Worm (Caenorhabditis elegans) whole organism, L3 larva: ENCODE data around the gene acr-18.

Experiments
- ceh-16 ChIP-seq: sonication (generic microtip); optimal IDR thresholded peaks from 2 replicates; lab custom pipeline; 2017; ENCODE audit warnings: missing biosample characterization, missing genetic modification characterization
- ceh-9 ChIP-seq: sonication (generic microtip); optimal IDR thresholded peaks from 2 replicates; lab custom pipeline; 2018; ENCODE audit warnings: missing biosample characterization, missing genetic modification characterization
- egl-27 ChIP-seq: sonication (generic microtip); optimal IDR thresholded peaks from 4 replicates; lab custom pipeline; 2017; ENCODE audit warnings: missing biosample characterization, missing genetic modification reagents, missing genetic modification characterization
- elt-2 ChIP-seq: sonication (generic microtip); optimal IDR thresholded peaks from 2 replicates; lab custom pipeline; 2016; ENCODE audit warnings: missing genetic modification reagents, mild to moderate bottlenecking, missing genetic modification characterization, missing compliant biosample characterization
- lin-15B ChIP-seq: fragments of 150-350 bp; optimal IDR thresholded peaks from 2 replicates; lab custom pipeline; 2014; ENCODE audit warnings: missing biosample characterization, missing genetic modification characterization
- lin-39 ChIP-seq: fragments of 150-350 bp; optimal IDR thresholded peaks from 2 replicates; lab custom pipeline; 2018; ENCODE audit warnings: missing biosample characterization, missing genetic modification reagents, missing genetic modification characterization
- nhr-12 ChIP-seq: fragments of 150-350 bp; optimal IDR thresholded peaks from 2 replicates; lab custom pipeline; 2014; ENCODE audit warnings: missing biosample characterization, missing genetic modification characterization
- nhr-23 ChIP-seq: fragments of 150-350 bp; optimal IDR thresholded peaks from 2 replicates; lab custom pipeline; 2014; ENCODE audit warnings: missing biosample characterization, missing genetic modification reagents, missing genetic modification characterization
- nhr-25 ChIP-seq: sonication (generic microtip); optimal IDR thresholded peaks from 2 replicates; lab custom pipeline; 2017; ENCODE audit warnings: missing biosample characterization, missing genetic modification characterization
- nhr-28 ChIP-seq: fragments of 150-350 bp; optimal IDR thresholded peaks from 2 replicates; lab custom pipeline; 2014; ENCODE audit warnings: missing biosample characterization, missing genetic modification characterization
- pqm-1 ChIP-seq: fragments of 150-350 bp; optimal IDR thresholded peaks from 2 replicates; lab custom pipeline; 2017; ENCODE audit warnings: missing biosample characterization, missing genetic modification characterization, inconsistent platforms
- sea-2 ChIP-seq: fragments of 150-350 bp; sonication (generic microtip); optimal IDR thresholded peaks from 4 replicates; lab custom pipeline; 2014; ENCODE audit warnings: missing biosample characterization, missing genetic modification reagents, missing genetic modification characterization
- unc-62 ChIP-seq: fragments of 150-350 bp; sonication (generic microtip); optimal IDR thresholded peaks from 4 replicates; lab custom pipeline; 2014; ENCODE audit warnings: missing biosample characterization, missing genetic modification reagents, missing genetic modification characterization

ce11 chrV:15571006-15571526, 12.1 kb upstream of the acr-18 start, which contains the start of gene fbxa-95:
- TF ChIP-seq unc-62 (GFP tag; lab: Kevin White, UChicago): no peak
- no peak for TF ChIP-seq nhr-23
- no peak for TF ChIP-seq ceh-16 (tag; lab: Kevin White, UChicago)
- TF ChIP-seq nhr-28: no peak
- no peak for TF ChIP-seq lin-39 (tag; lab: Kevin White, UChicago)
- no peak for TF ChIP-seq nhr-25 (tag; lab: Kevin White, UChicago)
- no peak for TF ChIP-seq lin-15B (tag; lab: Kevin White, UChicago)
- no peak for TF ChIP-seq elt-2 (tag; lab: Kevin White, UChicago)
- no peak for TF ChIP-seq ceh-9 (tag; lab: Kevin White, UChicago)
- no peak for TF ChIP-seq egl-27 (tag; lab: Kevin White, UChicago)
- no peak for TF ChIP-seq sea-2 (GFP tag; lab: Kevin White, UChicago)
- TF ChIP-seq pqm-1: no peak
- TF ChIP-seq nhr-12: no peak
